Worm (Caenorhabditis elegans) whole organism, midembryonic: ENCODE data around the gene panl-2.

Experiments used
- T22C8.4 ChIP-seq: fragments of 200-800 bp; sonication (Bioruptor generic); IDR thresholded peaks from 2 replicates; pipeline ENCODE4 v1.3.6; 2022; ENCODE audit warnings: missing genetic modification characterization, missing compliant biosample characterization
- cog-1 ChIP-seq: sonication (generic microtip); optimal IDR thresholded peaks from 2 replicates; lab custom pipeline; 2016; ENCODE audit warnings: missing genetic modification characterization, missing compliant biosample characterization
- flt-1 ChIP-seq: fragments of 200-800 bp; sonication (Bioruptor generic); IDR thresholded peaks from 2 replicates; pipeline ENCODE4 v1.3.6; 2022; ENCODE audit warnings: missing genetic modification characterization, missing compliant biosample characterization
- klf-2 ChIP-seq: fragments of 200-800 bp; sonication (Bioruptor generic); conservative IDR thresholded peaks from 2 replicates; pipeline ENCODE4 v1.3.6; 2022; ENCODE audit warnings: missing genetic modification reagents, missing genetic modification characterization, missing compliant biosample characterization
- med-1 ChIP-seq: sonication (generic microtip); optimal IDR thresholded peaks from 2 replicates; lab custom pipeline; 2017; ENCODE audit warnings: missing genetic modification characterization, mild to moderate bottlenecking, missing compliant biosample characterization, antibody characterized with exemption, missing genetic modification reagents; ENCODE audit not compliant: insufficient read depth
- ref-1 ChIP-seq: fragments of 200-800 bp; sonication (Bioruptor generic); conservative IDR thresholded peaks from 2 replicates; pipeline ENCODE4 v1.3.6; 2022; ENCODE audit warnings: missing genetic modification reagents, missing genetic modification characterization, missing compliant biosample characterization
- tab-1 ChIP-seq: fragments of 200-800 bp; sonication (Bioruptor generic); IDR thresholded peaks from 2 replicates; pipeline ENCODE4 v1.3.6; 2022; ENCODE audit warnings: missing genetic modification characterization, missing compliant biosample characterization
- ztf-23 ChIP-seq: fragments of 200-800 bp; sonication (Bioruptor generic); IDR thresholded peaks from 2 replicates; pipeline ENCODE4 v1.3.6; 2022; ENCODE audit warnings: missing genetic modification reagents, missing genetic modification characterization, missing compliant biosample characterization
- ztf-29 ChIP-seq: fragments of 200-800 bp; sonication (Bioruptor generic); IDR thresholded peaks from 2 replicates; pipeline ENCODE4 v1.3.6; 2022; ENCODE audit warnings: missing genetic modification reagents, missing genetic modification characterization, missing compliant biosample characterization

Gene panl-2

ce11 chrIII:6969781-6970342 lies 1.9 kb upstream of the panl-2 start:
- TF ChIP-seq T22C8.4 (GFP tag; lab: Robert Waterston, UW), result no peak

DNA sequence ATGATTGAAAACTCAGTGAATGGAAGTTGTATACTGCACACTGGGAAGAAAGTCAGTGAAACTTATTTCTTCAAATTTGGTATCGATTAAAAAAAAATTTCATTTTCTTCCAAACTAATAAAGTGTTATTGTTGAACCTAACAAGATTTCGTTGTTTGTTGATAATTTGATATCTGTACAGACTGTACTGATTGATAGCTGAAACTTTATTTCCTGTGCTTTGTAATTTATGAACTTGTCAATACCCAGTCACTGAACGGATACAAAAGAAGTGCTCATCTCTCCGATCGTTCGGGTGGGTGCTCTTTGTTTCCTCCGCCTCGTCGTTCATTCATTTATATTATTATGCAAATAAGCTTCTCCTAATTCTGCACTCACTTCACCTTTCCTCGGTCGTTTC lies 1.2 kb upstream of the panl-2 start, which contains the start of gene F31E3.12:
Gene F31E3.12, plus strand, starts transcription at position 301 of the 400 bp plus-strand sequence.
- TF ChIP-seq flt-1 (GFP tag; lab: Robert Waterston, UW) (no peak), ztf-29 (GFP tag; lab: Robert Waterston, UW) (no peak), tab-1 (GFP tag; lab: Robert Waterston, UW) (no peak), ref-1 (GFP tag; lab: Robert Waterston, UW) (no peak), ztf-23 (no peak), T22C8.4 (GFP tag; lab: Robert Waterston, UW) (no peak), klf-2 (no peak), cog-1 (tag; lab: Kevin White, UChicago) (no peak)

DNA sequence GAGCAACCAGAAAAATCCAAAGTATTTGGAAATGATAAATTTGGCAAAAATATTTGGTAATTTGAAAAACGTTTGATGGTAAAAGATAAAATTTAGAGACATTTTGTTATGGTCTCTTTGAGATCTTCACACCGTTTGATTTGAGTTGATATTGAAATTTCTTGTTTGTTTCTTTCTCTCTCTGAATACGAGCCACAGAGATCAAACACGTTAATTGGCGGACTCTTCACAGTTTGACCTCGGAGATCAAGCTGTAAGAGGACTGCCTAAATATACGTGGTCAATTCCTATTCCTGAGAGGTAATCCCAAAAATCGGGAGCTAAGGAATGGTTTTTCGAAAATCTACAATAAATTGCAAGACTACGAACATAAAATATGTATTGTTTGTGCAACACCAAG lies 725 bp upstream of the panl-2 start:
- TF ChIP-seq tab-1 (GFP tag; lab: Robert Waterston, UW) (no peak), cog-1 (tag; lab: Kevin White, UChicago) (no peak), ztf-29 (GFP tag; lab: Robert Waterston, UW) (no peak), med-1 (GFP tag; lab: Kevin White, UChicago) (no peak), flt-1 (GFP tag; lab: Robert Waterston, UW) (no peak), T22C8.4 (GFP tag; lab: Robert Waterston, UW) (no peak), klf-2 (no peak), ref-1 (GFP tag; lab: Robert Waterston, UW) (no peak), ztf-23 (no peak)

DNA sequence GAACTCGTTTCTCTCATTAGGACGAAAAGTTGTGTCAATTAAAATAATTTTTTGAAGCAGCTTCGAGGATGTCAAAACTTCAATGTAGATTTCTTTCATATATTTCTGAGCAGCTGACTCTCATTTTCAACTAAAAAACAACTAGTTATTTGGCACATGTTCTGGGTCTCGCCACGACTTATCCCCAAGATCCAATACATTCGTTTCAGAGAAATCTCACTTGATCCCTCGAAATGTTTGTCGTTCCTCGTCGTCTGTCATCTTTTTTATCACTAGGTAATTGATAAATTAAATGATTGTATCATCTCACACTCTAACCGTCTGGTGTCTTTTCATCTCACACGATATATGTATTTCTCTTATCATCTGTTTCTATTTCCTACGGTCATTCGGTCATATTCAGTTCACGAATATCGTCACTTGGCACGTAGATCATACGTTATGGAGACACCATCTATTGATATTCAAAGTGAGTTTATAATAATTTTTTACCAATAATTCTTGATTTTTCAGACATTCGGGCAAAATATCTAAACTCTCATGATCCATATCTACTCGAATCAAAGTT lies 5.9 kb downstream of the panl-2 start, which contains the start of the genes rpn-6.1 and F57B9.1:
Gene rpn-6.1, minus strand, starts transcription at position 65 of the 568 bp plus-strand sequence.
Gene F57B9.1, plus strand, starts transcription at position 154 of the 568 bp plus-strand sequence.
- TF ChIP-seq ztf-29 (GFP tag; lab: Robert Waterston, UW), result no peak
- TF ChIP-seq ztf-23, result no peak
- no peak for TF ChIP-seq tab-1 (GFP tag; lab: Robert Waterston, UW)
- TF ChIP-seq klf-2, result no peak
- no peak for TF ChIP-seq med-1 (GFP tag; lab: Kevin White, UChicago)

DNA sequence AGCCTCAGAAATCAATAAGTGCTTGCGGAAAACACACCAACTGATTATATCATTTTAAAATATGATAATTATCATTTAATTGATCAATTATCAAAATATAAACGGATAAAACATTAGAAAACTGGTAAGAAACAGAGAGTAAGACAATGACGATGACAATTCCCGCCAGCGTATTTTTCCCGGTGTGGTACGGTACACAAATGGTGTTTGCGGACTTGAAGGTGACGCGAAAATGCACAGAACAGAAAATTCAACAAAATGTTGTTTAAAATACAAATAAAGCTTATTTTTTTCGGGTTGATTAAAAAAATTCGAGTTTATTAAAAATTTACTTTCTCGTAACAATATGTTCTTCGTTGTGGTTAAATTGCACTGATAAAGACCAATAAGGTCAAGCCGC lies 6.8 kb downstream of the panl-2 start:
- TF ChIP-seq ref-1 (GFP tag; lab: Robert Waterston, UW) (no peak), flt-1 (GFP tag; lab: Robert Waterston, UW) (no peak)

DNA sequence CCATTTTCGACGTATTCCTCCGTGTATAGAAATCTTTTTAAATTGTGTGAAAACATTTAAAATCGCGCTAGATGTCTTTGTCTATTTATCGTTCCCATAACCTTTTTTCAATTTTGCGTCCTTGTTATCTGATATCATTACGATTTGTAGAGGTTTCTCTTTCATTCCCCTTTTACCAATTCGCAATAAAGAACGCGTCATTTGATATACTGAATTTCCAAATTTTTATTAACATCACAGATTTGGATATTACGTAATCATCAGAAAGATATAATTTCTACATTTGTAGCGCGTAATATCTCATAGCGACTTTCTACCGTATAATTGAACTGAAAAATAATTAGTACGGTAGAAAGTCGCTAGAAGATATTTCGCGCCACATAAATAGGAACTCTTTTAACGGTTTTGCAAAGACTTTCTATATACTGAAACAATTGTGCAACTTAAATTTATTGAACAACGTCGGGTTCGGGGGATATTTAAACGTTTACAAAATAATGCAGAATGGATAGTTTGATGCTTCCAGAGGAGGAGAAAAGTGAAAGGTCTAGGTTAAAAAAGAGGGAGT lies 9.2 kb downstream of the panl-2 start:
- TF ChIP-seq tab-1 (GFP tag; lab: Robert Waterston, UW), result no peak
- TF ChIP-seq T22C8.4 (GFP tag; lab: Robert Waterston, UW), result no peak
- TF ChIP-seq flt-1 (GFP tag; lab: Robert Waterston, UW), result no peak
- no peak for TF ChIP-seq cog-1 (tag; lab: Kevin White, UChicago)
- TF ChIP-seq klf-2, result no peak
- TF ChIP-seq ref-1 (GFP tag; lab: Robert Waterston, UW), result no peak
- TF ChIP-seq med-1 (GFP tag; lab: Kevin White, UChicago), result no peak
- no peak for TF ChIP-seq ztf-29 (GFP tag; lab: Robert Waterston, UW)

- no peak for TF ChIP-seq ztf-23
- TF ChIP-seq T22C8.4 (GFP tag; lab: Robert Waterston, UW), result no peak
- no peak for TF ChIP-seq flt-1 (GFP tag; lab: Robert Waterston, UW)
- no peak for TF ChIP-seq ztf-29 (GFP tag; lab: Robert Waterston, UW)
- TF ChIP-seq med-1 (GFP tag; lab: Kevin White, UChicago), result no peak
- no peak for TF ChIP-seq klf-2
- TF ChIP-seq cog-1 (tag; lab: Kevin White, UChicago), result no peak
- no peak for TF ChIP-seq tab-1 (GFP tag; lab: Robert Waterston, UW)
- no peak for TF ChIP-seq ref-1 (GFP tag; lab: Robert Waterston, UW)
These were observed 12.2 kb downstream of the panl-2 start for ce11 chrIII:6955766-6956165.

ce11 chrIII:6953978-6954377 lies 14.0 kb downstream of the panl-2 start:
- TF ChIP-seq med-1 (GFP tag; lab: Kevin White, UChicago), result no peak
- TF ChIP-seq flt-1 (GFP tag; lab: Robert Waterston, UW), result no peak
- no peak for TF ChIP-seq klf-2
- no peak for TF ChIP-seq tab-1 (GFP tag; lab: Robert Waterston, UW)
- no peak for TF ChIP-seq T22C8.4 (GFP tag; lab: Robert Waterston, UW)
- TF ChIP-seq ztf-29 (GFP tag; lab: Robert Waterston, UW), result no peak
- TF ChIP-seq cog-1 (tag; lab: Kevin White, UChicago), result no peak
- no peak for TF ChIP-seq ref-1 (GFP tag; lab: Robert Waterston, UW)
- no peak for TF ChIP-seq ztf-23

DNA sequence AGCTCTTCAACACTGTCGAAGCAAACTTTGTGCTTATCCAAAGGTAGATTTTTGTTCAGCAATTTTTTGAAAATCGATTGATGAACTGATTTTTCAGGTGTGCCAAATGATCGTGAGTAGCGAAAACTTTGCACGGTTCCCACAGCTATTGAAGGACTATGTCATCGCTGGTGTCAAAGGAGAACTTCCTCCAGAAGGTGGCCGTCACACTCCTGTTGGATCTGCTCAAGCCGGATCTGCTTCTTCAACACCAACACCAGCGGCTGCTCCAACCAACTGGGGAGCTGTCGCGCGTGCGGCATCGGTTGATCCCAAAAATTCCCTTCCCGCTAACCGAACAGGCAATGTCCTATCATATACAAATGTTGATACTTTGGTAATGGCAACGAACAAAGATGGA lies 14.6 kb downstream of the panl-2 start:
- no peak for TF ChIP-seq tab-1 (GFP tag; lab: Robert Waterston, UW)
- no peak for TF ChIP-seq cog-1 (tag; lab: Kevin White, UChicago)
- no peak for TF ChIP-seq T22C8.4 (GFP tag; lab: Robert Waterston, UW)
- TF ChIP-seq ztf-23, result no peak
- TF ChIP-seq ztf-29 (GFP tag; lab: Robert Waterston, UW), result no peak
- TF ChIP-seq klf-2, result no peak
- TF ChIP-seq med-1 (GFP tag; lab: Kevin White, UChicago), result no peak
- no peak for TF ChIP-seq flt-1 (GFP tag; lab: Robert Waterston, UW)
- TF ChIP-seq ref-1 (GFP tag; lab: Robert Waterston, UW), result no peak

ce11 chrIII:6951435-6951834 lies 16.5 kb downstream of the panl-2 start:
- TF ChIP-seq cog-1 (tag; lab: Kevin White, UChicago), result no peak
- TF ChIP-seq med-1 (GFP tag; lab: Kevin White, UChicago), result no peak
- no peak for TF ChIP-seq ztf-29 (GFP tag; lab: Robert Waterston, UW)
- no peak for TF ChIP-seq klf-2
- no peak for TF ChIP-seq flt-1 (GFP tag; lab: Robert Waterston, UW)
- TF ChIP-seq T22C8.4 (GFP tag; lab: Robert Waterston, UW), result no peak
- no peak for TF ChIP-seq ref-1 (GFP tag; lab: Robert Waterston, UW)
- no peak for TF ChIP-seq ztf-23
- no peak for TF ChIP-seq tab-1 (GFP tag; lab: Robert Waterston, UW)
